Fruit fly (Drosophila melanogaster): ENCODE results near the gene CG5762.

DNA sequence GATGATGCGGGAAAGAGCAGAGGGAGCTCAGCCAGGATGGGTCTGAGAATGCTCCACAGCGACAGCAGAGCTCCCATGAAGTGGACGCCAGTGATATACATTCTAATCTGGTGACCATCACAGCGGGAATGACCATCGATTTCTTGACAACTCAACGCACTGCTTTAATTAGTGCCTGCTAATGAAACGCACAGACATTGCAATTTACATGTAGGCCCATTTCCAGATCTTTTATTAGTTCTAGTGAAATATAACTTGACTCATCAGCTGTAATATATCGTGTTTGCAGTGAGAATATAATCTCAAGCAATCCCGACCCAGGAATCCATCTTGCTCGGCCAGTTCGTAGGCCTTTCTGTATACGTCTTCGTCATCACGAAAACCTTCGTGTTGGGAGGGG is 5.6 kb upstream of the CG5762 start, which contains the start of gene CG42811:
- TF ChIP-seq CTCF (optimal IDR thresholded peaks at IDR 0.05) = no peak
- TF ChIP-seq CG8478 (optimal IDR thresholded peaks at IDR 0.05) = no peak
